Worm (Caenorhabditis elegans): Measurements from ENCODE around the gene dnpp-1.
A peak's percentile ranks its signal among the peaks of the same experiment; 100 is the strongest.

The dnpp-1 gene

ce11 chrIII:5863774-5864173 lies at the start of gene dnpp-1:
TSS of gene dnpp-1 (minus strand) at chrIII:5863803.
- TF ChIP-seq sea-1 (GFP tag; conservative IDR thresholded peaks at IDR 0.05) = no peak
- TF ChIP-seq aly-1 (tag; optimal IDR thresholded peaks at IDR 0.05) = no peak
- no peak for TF ChIP-seq tbx-11 (GFP tag; IDR thresholded peaks at IDR 0.05)
- no peak for TF ChIP-seq hmbx-1 (tag; optimal IDR thresholded peaks at IDR 0.05)
- no peak for TF ChIP-seq tbx-37 (GFP tag; conservative IDR thresholded peaks at IDR 0.05)
- no peak for TF ChIP-seq ceh-13 (GFP tag; optimal IDR thresholded peaks at IDR 0.05)
- no peak for TF ChIP-seq ceh-36 (tag; optimal IDR thresholded peaks at IDR 0.05)
- TF ChIP-seq F13C5.2 (tag; optimal IDR thresholded peaks at IDR 0.05) = no peak
- no peak for TF ChIP-seq hnd-1 (tag; optimal IDR thresholded peaks at IDR 0.05)
- TF ChIP-seq flt-1 (GFP tag; IDR thresholded peaks at IDR 0.05) = no peak
- no peak for TF ChIP-seq B0310.2 (tag; optimal IDR thresholded peaks at IDR 0.05)
- no peak for TF ChIP-seq scrt-1 (GFP tag; IDR thresholded peaks at IDR 0.05)
- no peak for TF ChIP-seq hmg-4 (GFP tag; optimal IDR thresholded peaks at IDR 0.05)
- TF ChIP-seq pes-1 (GFP tag; IDR thresholded peaks at IDR 0.05) = no peak
- no peak for TF ChIP-seq ama-1 (optimal IDR thresholded peaks at IDR 0.05)
- no peak for TF ChIP-seq tra-4 (tag; optimal IDR thresholded peaks at IDR 0.05)
- no peak for TF ChIP-seq ets-7 (tag; optimal IDR thresholded peaks at IDR 0.05)

ce11 chrIII:5908408-5908807 lies 44.8 kb upstream of the dnpp-1 start, which contains the start of gene C28H8.3:
TSS of gene C28H8.3 (plus strand) at chrIII:5908700.
- no peak for TF ChIP-seq hmg-4 (GFP tag; optimal IDR thresholded peaks at IDR 0.05)
- no peak for TF ChIP-seq scrt-1 (GFP tag; IDR thresholded peaks at IDR 0.05)
- TF ChIP-seq tra-4 (tag; optimal IDR thresholded peaks at IDR 0.05) = no peak
- TF ChIP-seq B0310.2 (tag; optimal IDR thresholded peaks at IDR 0.05) = no peak
- no peak for TF ChIP-seq hmbx-1 (tag; optimal IDR thresholded peaks at IDR 0.05)
- no peak for TF ChIP-seq F13C5.2 (tag; optimal IDR thresholded peaks at IDR 0.05)
- TF ChIP-seq flt-1 (GFP tag; IDR thresholded peaks at IDR 0.05) = no peak
- no peak for TF ChIP-seq aly-1 (tag; optimal IDR thresholded peaks at IDR 0.05)
- no peak for TF ChIP-seq ets-7 (tag; optimal IDR thresholded peaks at IDR 0.05)
- TF ChIP-seq tbx-37 (GFP tag; conservative IDR thresholded peaks at IDR 0.05) = no peak
- TF ChIP-seq ceh-36 (tag; optimal IDR thresholded peaks at IDR 0.05) = no peak
- TF ChIP-seq pes-1 (GFP tag; IDR thresholded peaks at IDR 0.05) = no peak
- no peak for TF ChIP-seq tbx-11 (GFP tag; IDR thresholded peaks at IDR 0.05)
- no peak for TF ChIP-seq ama-1 (optimal IDR thresholded peaks at IDR 0.05)
- TF ChIP-seq sea-1 (GFP tag; conservative IDR thresholded peaks at IDR 0.05) = no peak
- no peak for TF ChIP-seq ceh-13 (GFP tag; optimal IDR thresholded peaks at IDR 0.05)
- TF ChIP-seq hnd-1 (tag; optimal IDR thresholded peaks at IDR 0.05) = no peak

- TF ChIP-seq hmbx-1 (tag; optimal IDR thresholded peaks at IDR 0.05) = no peak
- TF ChIP-seq ets-7 (tag; optimal IDR thresholded peaks at IDR 0.05) = no peak
- no peak for TF ChIP-seq sea-1 (GFP tag; conservative IDR thresholded peaks at IDR 0.05)
Measured at ce11 chrIII:5906749-5907148, 43.1 kb upstream of the dnpp-1 start, which contains the start of gene erd-2.2. TSS of gene erd-2.2 (plus strand) at chrIII:5907049.

ce11 chrIII:5906059-5906458 lies 42.5 kb upstream of the dnpp-1 start, which contains the start of gene dpff-1:
TSS of gene dpff-1 (minus strand) at chrIII:5906346.
- TF ChIP-seq B0310.2 (tag; optimal IDR thresholded peaks at IDR 0.05) = no peak
- no peak for TF ChIP-seq ets-7 (tag; optimal IDR thresholded peaks at IDR 0.05)
- peak; percentile 23 for TF ChIP-seq F13C5.2 (tag; optimal IDR thresholded peaks at IDR 0.05)

- TF ChIP-seq sea-1 (GFP tag; conservative IDR thresholded peaks at IDR 0.05) (no peak), B0310.2 (tag; optimal IDR thresholded peaks at IDR 0.05) (no peak), hmbx-1 (tag; optimal IDR thresholded peaks at IDR 0.05) (no peak), ama-1 (optimal IDR thresholded peaks at IDR 0.05) (no peak), scrt-1 (GFP tag; IDR thresholded peaks at IDR 0.05) (no peak), ceh-13 (GFP tag; optimal IDR thresholded peaks at IDR 0.05) (no peak), tbx-37 (GFP tag; conservative IDR thresholded peaks at IDR 0.05) (no peak), ets-7 (tag; optimal IDR thresholded peaks at IDR 0.05) (no peak), flt-1 (GFP tag; IDR thresholded peaks at IDR 0.05) (no peak), tbx-11 (GFP tag; IDR thresholded peaks at IDR 0.05) (no peak), tra-4 (tag; optimal IDR thresholded peaks at IDR 0.05) (no peak), F13C5.2 (tag; optimal IDR thresholded peaks at IDR 0.05) (no peak), aly-1 (tag; optimal IDR thresholded peaks at IDR 0.05) (no peak), hmg-4 (GFP tag; optimal IDR thresholded peaks at IDR 0.05) (no peak), pes-1 (GFP tag; IDR thresholded peaks at IDR 0.05) (no peak), ceh-36 (tag; optimal IDR thresholded peaks at IDR 0.05) (no peak), hnd-1 (tag; optimal IDR thresholded peaks at IDR 0.05) (no peak)
Measured at ce11 chrIII:5902558-5902957, 39.0 kb upstream of the dnpp-1 start.

ce11 chrIII:5900709-5901108 lies 37.1 kb upstream of the dnpp-1 start:
- TF ChIP-seq aly-1 (tag; optimal IDR thresholded peaks at IDR 0.05) (no peak), hnd-1 (tag; optimal IDR thresholded peaks at IDR 0.05) (no peak), pes-1 (GFP tag; IDR thresholded peaks at IDR 0.05) (no peak), tra-4 (tag; optimal IDR thresholded peaks at IDR 0.05) (no peak), tbx-11 (GFP tag; IDR thresholded peaks at IDR 0.05) (no peak), B0310.2 (tag; optimal IDR thresholded peaks at IDR 0.05) (no peak), tbx-37 (GFP tag; conservative IDR thresholded peaks at IDR 0.05) (no peak), scrt-1 (GFP tag; IDR thresholded peaks at IDR 0.05) (no peak), F13C5.2 (tag; optimal IDR thresholded peaks at IDR 0.05) (no peak), ceh-13 (GFP tag; optimal IDR thresholded peaks at IDR 0.05) (no peak), ceh-36 (tag; optimal IDR thresholded peaks at IDR 0.05) (no peak), sea-1 (GFP tag; conservative IDR thresholded peaks at IDR 0.05) (no peak), flt-1 (GFP tag; IDR thresholded peaks at IDR 0.05) (no peak; the same call in 1 of the 2 replicates), hmbx-1 (tag; optimal IDR thresholded peaks at IDR 0.05) (no peak), ama-1 (optimal IDR thresholded peaks at IDR 0.05) (no peak)

- TF ChIP-seq hnd-1 (tag; optimal IDR thresholded peaks at IDR 0.05) = no peak
- TF ChIP-seq B0310.2 (tag; optimal IDR thresholded peaks at IDR 0.05) = no peak
- no peak for TF ChIP-seq aly-1 (tag; optimal IDR thresholded peaks at IDR 0.05)
- TF ChIP-seq scrt-1 (GFP tag; IDR thresholded peaks at IDR 0.05) = no peak
- TF ChIP-seq hmg-4 (GFP tag; optimal IDR thresholded peaks at IDR 0.05) = no peak
Measured at ce11 chrIII:5898631-5899030, 35.0 kb upstream of the dnpp-1 start.

ce11 chrIII:5897468-5897867 lies 33.9 kb upstream of the dnpp-1 start:
- TF ChIP-seq pes-1 (GFP tag; IDR thresholded peaks at IDR 0.05) = no peak
- TF ChIP-seq tra-4 (tag; optimal IDR thresholded peaks at IDR 0.05) = no peak
- no peak for TF ChIP-seq ceh-13 (GFP tag; optimal IDR thresholded peaks at IDR 0.05)
- no peak for TF ChIP-seq B0310.2 (tag; optimal IDR thresholded peaks at IDR 0.05)
- TF ChIP-seq tbx-37 (GFP tag; conservative IDR thresholded peaks at IDR 0.05) = no peak
- TF ChIP-seq aly-1 (tag; optimal IDR thresholded peaks at IDR 0.05) = no peak
- TF ChIP-seq tbx-11 (GFP tag; IDR thresholded peaks at IDR 0.05) = no peak
- no peak for TF ChIP-seq ama-1 (optimal IDR thresholded peaks at IDR 0.05)
- TF ChIP-seq hnd-1 (tag; optimal IDR thresholded peaks at IDR 0.05) = no peak
- no peak for TF ChIP-seq ceh-36 (tag; optimal IDR thresholded peaks at IDR 0.05)

Measured in whole organism, early embryonic.